Fruit fly (Drosophila melanogaster) whole organism, embryonic: ENCODE measurements around the gene CG16959.

Experiments used
- Atf3 ChIP-seq: fragments of 200-800 bp; sonication (Bioruptor generic); optimal IDR thresholded peaks from 3 replicates; lab custom pipeline; 2016; ENCODE audit warnings: missing biosample characterization, missing genetic modification characterization
- Bdp1 ChIP-seq: fragments of 200-800 bp; sonication (Bioruptor generic); optimal IDR thresholded peaks from 3 replicates; lab custom pipeline; 2016; ENCODE audit warnings: missing biosample characterization, missing genetic modification characterization
- C15 ChIP-seq: fragments of 200-800 bp; sonication (Bioruptor generic); IDR thresholded peaks from 3 replicates; pipeline ENCODE4 v1.3.6; 2022; ENCODE audit warnings: missing biosample characterization, missing genetic modification characterization
- CG10462 ChIP-seq: fragments of 200-800 bp; sonication (Bioruptor generic); optimal IDR thresholded peaks from 2 replicates; lab custom pipeline; 2016; ENCODE audit warnings: missing biosample characterization, missing genetic modification characterization
- CG15479 ChIP-seq: fragments of 200-800 bp; sonication (Bioruptor generic); optimal IDR thresholded peaks from 3 replicates; lab custom pipeline; 2019; ENCODE audit warnings: missing biosample characterization, mild to moderate bottlenecking, missing genetic modification characterization, moderate library complexity
- CG15514 ChIP-seq: fragments of 200-800 bp; sonication (Bioruptor generic); optimal IDR thresholded peaks from 3 replicates; lab custom pipeline; 2017; ENCODE audit warnings: missing biosample characterization, missing genetic modification characterization, mild to moderate bottlenecking, moderate library complexity, missing genetic modification reagents
- CG16813 ChIP-seq: fragments of 200-800 bp; sonication (Bioruptor generic); IDR thresholded peaks from 3 replicates; pipeline ENCODE4 v1.3.6; 2022; ENCODE audit warnings: missing biosample characterization, missing genetic modification characterization; ENCODE audit not compliant: partially characterized antibody
- CG17186 ChIP-seq: fragments of 200-800 bp; sonication (Bioruptor generic); optimal IDR thresholded peaks from 3 replicates; lab custom pipeline; 2017; ENCODE audit warnings: missing biosample characterization, missing genetic modification reagents, missing genetic modification characterization
- CG17385 ChIP-seq: fragments of 200-800 bp; sonication (Bioruptor generic); optimal IDR thresholded peaks from 3 replicates; lab custom pipeline; 2018; ENCODE audit warnings: missing biosample characterization, mild to moderate bottlenecking, missing genetic modification characterization
- CG18599 ChIP-seq: fragments of 200-800 bp; sonication (Bioruptor generic); optimal IDR thresholded peaks from 3 replicates; lab custom pipeline; 2017; ENCODE audit warnings: missing biosample characterization, missing genetic modification characterization, mild to moderate bottlenecking, moderate library complexity, missing genetic modification reagents
- CG2120 ChIP-seq: fragments of 200-800 bp; sonication (Bioruptor generic); optimal IDR thresholded peaks from 3 replicates; lab custom pipeline; 2016; ENCODE audit warnings: missing biosample characterization, missing genetic modification characterization
- CG2889 ChIP-seq: fragments of 200-800 bp; sonication (Bioruptor generic); IDR thresholded peaks from 3 replicates; pipeline ENCODE4 v1.3.6; 2022; ENCODE audit warnings: missing biosample characterization, missing genetic modification characterization
- CG3281 ChIP-seq: fragments of 200-800 bp; sonication (Bioruptor generic); optimal IDR thresholded peaks from 3 replicates; lab custom pipeline; 2017; ENCODE audit warnings: missing biosample characterization, mild to moderate bottlenecking, missing genetic modification characterization
- Dip3 ChIP-seq: fragments of 200-800 bp; sonication (Bioruptor generic); optimal IDR thresholded peaks from 3 replicates; lab custom pipeline; 2016; ENCODE audit warnings: missing biosample characterization, missing genetic modification characterization
- HLH4C ChIP-seq: fragments of 200-800 bp; sonication (Bioruptor generic); IDR thresholded peaks from 3 replicates; pipeline ENCODE4 v1.3.6; 2022; ENCODE audit warnings: missing biosample characterization, missing genetic modification characterization; ENCODE audit not compliant: partially characterized antibody
- Hr51 ChIP-seq, 2 experiments: fragments of 200-800 bp; sonication (Bioruptor generic); optimal IDR thresholded peaks; 2 replicates in 1 of 2; 3 replicates in 1 of 2; lab custom pipeline; 2016 to 2018; ENCODE audit warnings: missing biosample characterization in 2 of 2, missing genetic modification characterization in 2 of 2, mild to moderate bottlenecking in 1 of 2, moderate library complexity in 1 of 2
- Med ChIP-seq: fragments of 200-800 bp; sonication (Bioruptor generic); peaks from one replicate; lab custom pipeline; 2016; ENCODE audit warnings: missing biosample characterization, missing genetic modification characterization, mild to moderate bottlenecking, inconsistent platforms, moderate library complexity
- Mrtf ChIP-seq: fragments of 200-800 bp; sonication (Bioruptor generic); IDR thresholded peaks from 3 replicates; pipeline ENCODE4 v1.3.6; 2022; ENCODE audit warnings: missing biosample characterization, missing genetic modification characterization
- Scr ChIP-seq: fragments of 200-800 bp; sonication (Bioruptor generic); IDR thresholded peaks from 2 replicates; pipeline ENCODE4 v1.3.6; 2022; ENCODE audit warnings: missing biosample characterization, missing genetic modification characterization; ENCODE audit not compliant: partially characterized antibody
- Sox100B ChIP-seq: fragments of 200-800 bp; sonication (Bioruptor generic); optimal IDR thresholded peaks from 3 replicates; lab custom pipeline; 2018; ENCODE audit warnings: missing biosample characterization, mild to moderate bottlenecking, missing genetic modification characterization
- Trl ChIP-seq, 3 experiments: fragments of >200 bp in 2 of 3; fragments of 200-800 bp in 1 of 3; sonication (Bioruptor generic) in 1 of 3; optimal IDR thresholded peaks; 2 replicates in 1 of 3; 3 replicates in 2 of 3; lab custom pipeline; 2016 to 2017; ENCODE audit warnings: missing biosample characterization in 1 of 3, missing genetic modification characterization in 1 of 3
- abd-A ChIP-seq: fragments of 200-800 bp; sonication (Bioruptor generic); optimal IDR thresholded peaks from 3 replicates; lab custom pipeline; 2019; ENCODE audit warnings: missing biosample characterization, mild to moderate bottlenecking, missing genetic modification characterization, moderate library complexity
- bowl ChIP-seq: fragments of 200-800 bp; sonication (Bioruptor generic); IDR thresholded peaks from 2 replicates; pipeline ENCODE4 v1.3.6; 2022; ENCODE audit warnings: missing biosample characterization, missing genetic modification characterization
- caup ChIP-seq: fragments of 200-800 bp; sonication (Bioruptor generic); optimal IDR thresholded peaks from 3 replicates; lab custom pipeline; 2017; ENCODE audit warnings: missing biosample characterization, mild to moderate bottlenecking, missing genetic modification characterization, moderate library complexity; ENCODE audit not compliant: severe bottlenecking
- crp ChIP-seq, 2 experiments: fragments of 200-800 bp; sonication (Bioruptor generic); optimal IDR thresholded peaks; 2 replicates in 1 of 2; 3 replicates in 1 of 2; lab custom pipeline; 2017; ENCODE audit warnings: missing biosample characterization in 2 of 2, missing genetic modification characterization in 2 of 2, mild to moderate bottlenecking in 1 of 2, moderate library complexity in 1 of 2
- dpn ChIP-seq, 2 experiments: fragments of 200-800 bp; sonication (Bioruptor generic); optimal IDR thresholded peaks; 3 replicates each; lab custom pipeline; 2016; ENCODE audit warnings: missing biosample characterization in 2 of 2, missing genetic modification characterization in 2 of 2
- ewg ChIP-seq: fragments of 200-800 bp; sonication (Bioruptor generic); optimal IDR thresholded peaks from 3 replicates; lab custom pipeline; 2017; ENCODE audit warnings: mild to moderate bottlenecking, missing biosample characterization, missing genetic modification reagents, missing genetic modification characterization
- grau ChIP-seq: fragments of 200-800 bp; optimal IDR thresholded peaks from 3 replicates; lab custom pipeline; 2019; ENCODE audit warnings: missing biosample characterization, mild to moderate bottlenecking, missing genetic modification characterization, moderate library complexity
- h ChIP-seq: fragments of >200 bp; optimal IDR thresholded peaks from 2 replicates; lab custom pipeline; 2017
- kah ChIP-seq: fragments of 200-800 bp; sonication (Bioruptor generic); optimal IDR thresholded peaks from 2 replicates; lab custom pipeline; 2018; ENCODE audit warnings: missing biosample characterization, mild to moderate bottlenecking, missing genetic modification characterization
- odd ChIP-seq: fragments of 200-800 bp; sonication (Bioruptor generic); optimal IDR thresholded peaks from 2 replicates; lab custom pipeline; 2017; ENCODE audit warnings: missing biosample characterization, mild to moderate bottlenecking, missing genetic modification characterization
- pita ChIP-seq: fragments of 200-800 bp; sonication (Bioruptor generic); optimal IDR thresholded peaks from 2 replicates; lab custom pipeline; 2017; ENCODE audit warnings: missing biosample characterization, mild to moderate bottlenecking, missing genetic modification characterization
- pros ChIP-seq: fragments of 200-800 bp; sonication (Bioruptor generic); optimal IDR thresholded peaks from 3 replicates; lab custom pipeline; 2019; ENCODE audit warnings: missing biosample characterization, mild to moderate bottlenecking, missing genetic modification characterization, moderate library complexity
- ro ChIP-seq: fragments of 200-800 bp; sonication (Bioruptor generic); IDR thresholded peaks from 2 replicates; pipeline ENCODE4 v1.3.6; 2022; ENCODE audit warnings: missing biosample characterization, missing genetic modification characterization
- sc ChIP-seq, 3 experiments: fragments of >200 bp in 2 of 3; fragments of 200-800 bp in 1 of 3; sonication (Bioruptor generic) in 1 of 3; optimal IDR thresholded peaks; 2 replicates in 2 of 3; 3 replicates in 1 of 3; lab custom pipeline; 2017; ENCODE audit warnings: mild to moderate bottlenecking in 1 of 3, missing biosample characterization in 1 of 3, missing genetic modification characterization in 1 of 3, missing genetic modification reagents in 1 of 3
- sens-2 ChIP-seq: fragments of 200-800 bp; sonication (Bioruptor generic); IDR thresholded peaks from 2 replicates; pipeline ENCODE4 v1.3.6; 2022; ENCODE audit warnings: missing biosample characterization, missing genetic modification characterization
- seq ChIP-seq: fragments of 200-800 bp; sonication (Bioruptor generic); IDR thresholded peaks from 2 replicates; pipeline ENCODE4 v1.3.6; 2022; ENCODE audit warnings: missing biosample characterization, missing genetic modification characterization
- vvl ChIP-seq: fragments of 200-800 bp; sonication (Bioruptor generic); IDR thresholded peaks from 2 replicates; pipeline ENCODE4 v1.3.6; 2022; ENCODE audit warnings: missing biosample characterization, missing genetic modification characterization
- wek ChIP-seq: fragments of 200-800 bp; sonication (Bioruptor generic); optimal IDR thresholded peaks from 3 replicates; lab custom pipeline; 2018; ENCODE audit warnings: missing biosample characterization, mild to moderate bottlenecking, missing genetic modification characterization, moderate library complexity

CG16959 gene

DNA sequence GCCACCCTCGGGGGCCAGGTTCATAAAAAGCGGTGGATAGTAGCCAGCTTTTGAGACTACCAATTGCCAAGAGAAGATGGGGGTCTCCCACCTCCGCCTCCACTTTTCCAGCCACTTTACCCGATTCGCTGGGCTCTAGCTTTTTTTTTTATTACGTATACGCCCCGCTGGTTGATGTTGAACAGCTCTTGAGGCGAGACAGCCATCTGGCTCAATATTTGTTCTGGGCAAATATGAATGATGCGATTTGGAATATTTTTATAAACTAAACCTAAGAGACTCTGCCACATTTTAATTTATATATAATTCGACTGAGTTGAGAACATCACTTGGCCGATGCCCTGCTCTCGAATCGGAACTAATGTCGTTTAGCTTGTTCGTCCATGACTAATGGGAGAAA is 24.9 kb upstream of the CG16959 start (continued):
- TF ChIP-seq odd (no peak), Atf3 (GFP tag; lab: Kevin White, UChicago) (no peak), CG10462 (GFP tag; lab: Kevin White, UChicago) (no peak), CG2889 (GFP tag; lab: Robert Waterston, UW) (no peak), Dip3 (GFP tag; lab: Kevin White, UChicago) (no peak), CG18599 (GFP tag; lab: Kevin White, UChicago) (peak; percentile 59), Med (GFP tag; lab: Kevin White, UChicago) (peak; percentile 75), CG15514 (GFP tag; lab: Kevin White, UChicago) (peak; percentile 35), CG3281 (GFP tag; lab: Kevin White, UChicago) (peak; percentile 32), caup (peak; percentile 39), bowl (GFP tag; lab: Robert Waterston, UW) (no peak), CG2120 (GFP tag; lab: Kevin White, UChicago) (peak; percentile 33), CG17186 (GFP tag; lab: Kevin White, UChicago) (no peak)

DNA sequence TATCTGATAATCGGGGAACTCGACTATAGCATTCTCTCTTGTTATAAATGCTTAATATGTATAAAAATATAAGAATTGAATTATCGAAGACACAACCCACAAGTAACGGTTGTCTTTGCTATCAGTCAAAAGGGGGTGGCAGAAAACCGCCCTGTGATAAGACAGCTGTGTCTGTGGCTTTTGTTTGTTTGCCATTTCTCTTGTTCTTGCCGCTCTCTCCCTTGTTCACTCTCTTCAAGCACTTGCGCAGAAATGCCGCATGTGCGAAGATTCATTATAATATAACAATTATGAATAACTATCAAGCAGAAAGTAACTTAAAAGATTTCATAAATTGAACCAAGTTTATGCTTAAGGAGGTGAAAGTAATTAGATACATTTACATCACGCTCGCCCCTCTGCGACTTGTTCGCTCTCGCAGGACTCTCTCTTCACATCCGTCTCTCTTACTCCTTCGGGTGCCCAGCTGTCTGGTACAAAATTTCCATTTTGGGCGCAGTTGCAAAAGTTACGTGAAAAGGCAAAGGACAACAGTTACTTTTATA is 21.6 kb upstream of the CG16959 start, which contains the start of gene FucTA:
TSS of gene FucTA (plus strand) at position 495 of the 545 bp plus-strand sequence.
- no peak for TF ChIP-seq vvl (GFP tag; lab: Robert Waterston, UW)
- peak; percentile 63 for TF ChIP-seq seq (GFP tag; lab: Robert Waterston, UW)
- TF ChIP-seq CG16813 (GFP tag; lab: Robert Waterston, UW) = no peak
- TF ChIP-seq dpn (GFP tag; optimal IDR thresholded peaks at IDR 0.05; lab: Kevin White, UChicago) = no peak
- TF ChIP-seq Hr51 (GFP tag; optimal IDR thresholded peaks at IDR 0.05; lab: Kevin White, UChicago) = peak in 1 of 2 experiments; percentile 30
- no peak for TF ChIP-seq ro (GFP tag; lab: Robert Waterston, UW)
- peak; percentile 38 to 66 for TF ChIP-seq Trl (optimal IDR thresholded peaks at IDR 0.05; lab: Kevin White, UChicago)
- TF ChIP-seq Trl (GFP tag; optimal IDR thresholded peaks at IDR 0.05; lab: Kevin White, UChicago) = no peak
- no peak for TF ChIP-seq kah (GFP tag; lab: Kevin White, UChicago)
- no peak for TF ChIP-seq grau (tag; lab: Kevin White, UChicago)
- TF ChIP-seq C15 = no peak
- no peak for TF ChIP-seq sc (optimal IDR thresholded peaks at IDR 0.05; lab: Kevin White, UChicago)
- TF ChIP-seq sc (GFP tag; optimal IDR thresholded peaks at IDR 0.05; lab: Kevin White, UChicago) = no peak
- no peak for TF ChIP-seq abd-A (tag; lab: Kevin White, UChicago)
- TF ChIP-seq crp (GFP tag; optimal IDR thresholded peaks at IDR 0.05; lab: Kevin White, UChicago) = peak in 1 of 2 experiments; percentile 44
- TF ChIP-seq pita (GFP tag; lab: Kevin White, UChicago) = peak; percentile 30
- peak; percentile 81 for TF ChIP-seq ewg (GFP tag; lab: Kevin White, UChicago)
- TF ChIP-seq sens-2 = no peak
- TF ChIP-seq CG15479 (GFP tag; lab: Kevin White, UChicago) = peak; percentile 12
- TF ChIP-seq CG17385 (GFP tag; lab: Kevin White, UChicago) = peak; percentile 50
- TF ChIP-seq Bdp1 = no peak
- no peak for TF ChIP-seq wek
- TF ChIP-seq pros (GFP tag; lab: Kevin White, UChicago) = peak; percentile 60
- TF ChIP-seq Sox100B (GFP tag; lab: Kevin White, UChicago) = no peak
- TF ChIP-seq Mrtf (GFP tag; lab: Robert Waterston, UW) = no peak
- TF ChIP-seq h (lab: Kevin White, UChicago) = no peak
- no peak for TF ChIP-seq Scr
- TF ChIP-seq HLH4C (GFP tag; lab: Robert Waterston, UW) = no peak
